Fruit fly (Drosophila melanogaster) whole organism, pupa: ENCODE measurements around the gene CG3246.

Experiments
- CG10348 ChIP-seq: fragments of 200-800 bp; sonication (Bioruptor generic); IDR thresholded peaks from 2 replicates; pipeline ENCODE4 v1.3.6; 2022; ENCODE audit warnings: missing biosample characterization, missing genetic modification characterization
- CG12605 ChIP-seq: fragments of 200-800 bp; sonication (Bioruptor generic); IDR thresholded peaks from 2 replicates; pipeline ENCODE4 v1.3.6; 2022; ENCODE audit warnings: missing biosample characterization, missing genetic modification characterization
- CG13204 ChIP-seq: fragments of 200-800 bp; sonication (Bioruptor generic); optimal IDR thresholded peaks from 2 replicates; lab custom pipeline; 2018; ENCODE audit warnings: missing biosample characterization, mild to moderate bottlenecking, missing genetic modification characterization, moderate library complexity
- CG14655 ChIP-seq: fragments of 200-800 bp; sonication (Bioruptor generic); optimal IDR thresholded peaks from 3 replicates; lab custom pipeline; 2017; ENCODE audit warnings: mild to moderate bottlenecking, missing biosample characterization, missing genetic modification reagents, missing genetic modification characterization
- CG15710 ChIP-seq: fragments of 200-800 bp; sonication (Bioruptor generic); optimal IDR thresholded peaks from 2 replicates; lab custom pipeline; 2018; ENCODE audit warnings: missing biosample characterization, mild to moderate bottlenecking, missing genetic modification characterization, moderate library complexity
- CG17806 ChIP-seq: fragments of 200-800 bp; sonication (Bioruptor generic); optimal IDR thresholded peaks from 2 replicates; lab custom pipeline; 2018; ENCODE audit warnings: missing biosample characterization, mild to moderate bottlenecking, missing genetic modification characterization, moderate library complexity
- CG32121 ChIP-seq: fragments of 200-800 bp; sonication (Bioruptor generic); IDR thresholded peaks from 2 replicates; pipeline ENCODE4 v1.3.6; 2022; ENCODE audit warnings: missing biosample characterization, missing genetic modification characterization
- CG34367 ChIP-seq: fragments of 200-800 bp; sonication (Bioruptor generic); optimal IDR thresholded peaks from 2 replicates; lab custom pipeline; 2018; ENCODE audit warnings: missing biosample characterization, mild to moderate bottlenecking, missing genetic modification characterization
- CG4496 ChIP-seq: fragments of 200-800 bp; sonication (Bioruptor generic); IDR thresholded peaks from 3 replicates; pipeline ENCODE4 v1.3.6; 2022; ENCODE audit warnings: missing biosample characterization, missing genetic modification characterization
- CG8159 ChIP-seq: fragments of 200-800 bp; sonication (Bioruptor generic); optimal IDR thresholded peaks from 3 replicates; lab custom pipeline; 2018; ENCODE audit warnings: missing biosample characterization, mild to moderate bottlenecking, missing genetic modification characterization, moderate library complexity
- CG8301 ChIP-seq: fragments of 200-800 bp; sonication (Bioruptor generic); optimal IDR thresholded peaks from 2 replicates; lab custom pipeline; 2018; ENCODE audit warnings: missing biosample characterization, mild to moderate bottlenecking, missing genetic modification characterization
- CG9948 ChIP-seq: fragments of 200-800 bp; sonication (Bioruptor generic); optimal IDR thresholded peaks from 2 replicates; lab custom pipeline; 2018; ENCODE audit warnings: missing biosample characterization, mild to moderate bottlenecking, missing genetic modification characterization, moderate library complexity
- D1 ChIP-seq: fragments of 200-800 bp; sonication (Bioruptor generic); optimal IDR thresholded peaks from 2 replicates; lab custom pipeline; 2018; ENCODE audit warnings: missing biosample characterization, mild to moderate bottlenecking, missing genetic modification characterization, moderate library complexity
- EcR ChIP-seq: fragments of 200-800 bp; sonication (Bioruptor generic); optimal IDR thresholded peaks from 3 replicates; lab custom pipeline; 2019; ENCODE audit warnings: missing biosample characterization, missing genetic modification characterization, mild to moderate bottlenecking, moderate library complexity, missing genetic modification reagents
- Ets98B ChIP-seq: fragments of 200-800 bp; sonication (Bioruptor generic); IDR thresholded peaks from 2 replicates; pipeline ENCODE4 v1.3.6; 2022; ENCODE audit warnings: missing biosample characterization, missing genetic modification characterization
- Pif1A ChIP-seq: fragments of 200-800 bp; sonication (Bioruptor generic); optimal IDR thresholded peaks from 3 replicates; lab custom pipeline; 2016; ENCODE audit warnings: missing biosample characterization, missing genetic modification characterization
- Pif1B ChIP-seq: fragments of 200-800 bp; sonication (Bioruptor generic); optimal IDR thresholded peaks from 3 replicates; lab custom pipeline; 2016; ENCODE audit warnings: missing biosample characterization, missing genetic modification characterization
- Snoo ChIP-seq: fragments of 200-800 bp; sonication (Bioruptor generic); optimal IDR thresholded peaks from 3 replicates; lab custom pipeline; 2017; ENCODE audit warnings: missing biosample characterization, mild to moderate bottlenecking, missing genetic modification characterization, inconsistent platforms
- fd96Ca ChIP-seq: fragments of 200-800 bp; sonication (Bioruptor generic); IDR thresholded peaks from 3 replicates; pipeline ENCODE4 v1.3.6; 2022; ENCODE audit warnings: missing biosample characterization, missing genetic modification characterization
- gl ChIP-seq: fragments of 200-800 bp; sonication (Bioruptor generic); optimal IDR thresholded peaks from 2 replicates; lab custom pipeline; 2018; ENCODE audit warnings: missing biosample characterization, mild to moderate bottlenecking, missing genetic modification characterization
- rn ChIP-seq: fragments of 200-800 bp; sonication (Bioruptor generic); IDR thresholded peaks from 2 replicates; pipeline ENCODE4 v1.3.6; 2022; ENCODE audit warnings: missing biosample characterization, missing genetic modification characterization

CG3246 gene

dm6 chr2L:3493475-3493874 lies 31.7 kb upstream of the CG3246 start:
- peak; percentile 48; the same call in 1 of the 2 replicates for TF ChIP-seq CG32121 (GFP tag; lab: Robert Waterston, UW)
- peak; percentile 33; the same call in 1 of the 2 replicates for TF ChIP-seq CG12605 (GFP tag; lab: Robert Waterston, UW)
- TF ChIP-seq CG8301 (tag; lab: Kevin White, UChicago) = peak; percentile 2
- no peak for TF ChIP-seq CG14655 (GFP tag; lab: Kevin White, UChicago)

DNA sequence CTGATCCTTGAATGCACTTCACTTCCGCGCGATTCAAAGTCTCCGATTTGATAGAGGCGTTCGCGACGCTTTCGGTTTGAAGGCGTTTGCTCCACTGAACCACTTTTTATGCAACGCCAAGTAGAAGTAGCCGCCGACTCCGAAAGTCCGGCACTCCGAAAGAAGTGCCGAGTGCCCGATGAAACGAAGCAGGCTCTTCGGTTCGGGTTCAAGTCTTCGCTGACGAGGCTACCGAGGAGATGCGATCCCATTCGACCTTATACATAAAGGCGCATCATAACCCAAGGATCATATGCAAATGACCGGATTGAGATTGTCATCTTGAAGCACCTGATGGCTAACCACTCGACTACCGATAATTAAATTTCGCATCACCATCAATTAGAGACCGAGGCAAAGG lies 29.2 kb upstream of the CG3246 start, which contains the start of gene CG15414:
Gene CG15414 (minus strand): TSS at position 101 of the 400 bp plus-strand sequence.
- TF ChIP-seq CG8159 (tag; lab: Kevin White, UChicago) (no peak), CG4496 (GFP tag; lab: Robert Waterston, UW) (peak; percentile 53; the same call in 2 of the 3 replicates)

dm6 chr2L:3485506-3485905 lies 23.8 kb upstream of the CG3246 start:
- 0 out of 3 replicates have a peak, but pooled peaks have one; percentile 41 for TF ChIP-seq CG4496 (GFP tag; lab: Robert Waterston, UW)
- peak; percentile 53; the same call in 1 of the 2 replicates for TF ChIP-seq CG12605 (GFP tag; lab: Robert Waterston, UW)
- peak; percentile 7; the same call in 1 of the 2 replicates for TF ChIP-seq Ets98B (GFP tag; lab: Robert Waterston, UW)
- peak; percentile 44 for TF ChIP-seq CG14655 (GFP tag; lab: Kevin White, UChicago)
- 0 out of 2 replicates have a peak, but pooled peaks have one; percentile 9 for TF ChIP-seq CG32121 (GFP tag; lab: Robert Waterston, UW)
- TF ChIP-seq rn = no peak
- TF ChIP-seq D1 = no peak
- TF ChIP-seq CG10348 (GFP tag; lab: Robert Waterston, UW) = no peak
- peak; percentile 40 for TF ChIP-seq CG8301 (tag; lab: Kevin White, UChicago)
- no peak for TF ChIP-seq CG9948 (tag; lab: Kevin White, UChicago)
- TF ChIP-seq fd96Ca (GFP tag; lab: Robert Waterston, UW) = 0 out of 3 replicates have a peak, but pooled peaks have one; percentile 27

DNA sequence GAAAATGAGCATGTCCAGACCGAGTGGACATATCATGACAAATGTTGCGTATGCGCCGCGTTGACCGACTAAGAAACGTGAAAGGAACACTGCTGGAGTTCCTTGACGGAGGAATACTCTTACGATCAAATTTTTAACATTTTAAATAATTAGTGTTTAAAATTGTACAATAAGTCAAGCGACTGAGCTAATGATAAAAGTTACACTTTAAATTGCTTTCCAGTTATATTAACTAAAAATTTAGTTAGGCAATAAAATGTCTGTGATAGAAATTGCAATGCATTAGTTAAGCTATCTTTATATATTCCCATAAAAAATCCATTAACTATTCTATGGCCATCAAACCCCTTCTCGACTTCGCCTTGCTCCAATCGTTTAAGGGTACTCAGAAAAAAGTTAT lies 23.0 kb upstream of the CG3246 start:
- no peak for TF ChIP-seq fd96Ca (GFP tag; lab: Robert Waterston, UW)
- TF ChIP-seq CG14655 (GFP tag; lab: Kevin White, UChicago) = peak; percentile 2

DNA sequence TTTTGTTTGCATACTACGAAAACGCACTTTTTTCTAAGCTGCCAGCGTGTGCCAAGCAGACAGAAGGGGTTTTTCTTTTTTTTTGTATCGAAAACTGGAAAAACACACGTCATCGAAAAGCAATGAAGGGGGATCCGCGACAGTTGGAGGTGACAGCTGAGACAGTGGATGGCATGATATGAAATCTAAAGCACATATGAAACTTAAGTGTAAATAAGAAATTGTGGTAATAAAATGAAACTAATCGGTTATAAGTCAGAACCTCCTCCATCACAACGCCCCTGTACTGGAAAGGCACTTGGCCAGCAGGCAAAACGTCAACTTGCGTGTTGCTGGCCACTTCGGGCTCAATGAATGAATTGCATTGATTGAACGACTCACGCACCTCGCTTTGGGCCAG lies 21.9 kb upstream of the CG3246 start:
- TF ChIP-seq CG10348 (GFP tag; lab: Robert Waterston, UW) (0 out of 2 replicates have a peak, but pooled peaks have one; percentile 18), CG32121 (GFP tag; lab: Robert Waterston, UW) (peak; percentile 44; the same call in 1 of the 2 replicates), Ets98B (GFP tag; lab: Robert Waterston, UW) (peak; percentile 35; the same call in 1 of the 2 replicates), D1 (no peak)

DNA sequence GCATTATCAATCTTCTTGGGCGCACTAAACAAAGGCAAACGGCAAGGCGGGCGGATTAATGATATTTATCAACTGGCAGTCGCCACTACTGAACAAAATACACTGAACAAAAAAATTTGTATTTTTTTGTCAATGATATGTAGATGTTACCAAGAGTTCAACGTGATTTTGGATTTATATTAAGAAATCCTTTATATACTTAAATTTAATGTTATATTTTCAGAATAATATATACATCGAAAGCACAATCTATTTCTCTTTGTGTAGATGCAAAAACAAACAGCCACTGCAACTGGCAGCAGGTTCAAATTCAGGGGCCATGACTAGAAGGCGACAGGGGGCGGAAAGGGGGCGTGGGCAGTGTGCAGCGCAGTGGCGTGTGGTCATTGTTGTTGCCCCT lies 21.0 kb upstream of the CG3246 start:
- TF ChIP-seq EcR (no peak), CG32121 (GFP tag; lab: Robert Waterston, UW) (peak; percentile 92), CG8301 (tag; lab: Kevin White, UChicago) (peak; percentile 71), D1 (no peak), CG9948 (tag; lab: Kevin White, UChicago) (peak; percentile 56), CG10348 (GFP tag; lab: Robert Waterston, UW) (peak; percentile 51; the same call in 1 of the 2 replicates), CG14655 (GFP tag; lab: Kevin White, UChicago) (peak; percentile 74), Pif1A (GFP tag; lab: Kevin White, UChicago) (peak; percentile 14), CG15710 (tag; lab: Kevin White, UChicago) (peak; percentile 72), gl (tag; lab: Kevin White, UChicago) (no peak), CG8159 (tag; lab: Kevin White, UChicago) (peak; percentile 73), Ets98B (GFP tag; lab: Robert Waterston, UW) (peak; percentile 82), rn (peak; percentile 54; the same call in 1 of the 2 replicates), CG34367 (no peak), Snoo (tag; lab: Kevin White, UChicago) (no peak), CG13204 (GFP tag; lab: Kevin White, UChicago) (no peak), CG4496 (GFP tag; lab: Robert Waterston, UW) (peak; percentile 83), fd96Ca (GFP tag; lab: Robert Waterston, UW) (peak; percentile 60; the same call in 1 of the 3 replicates), CG17806 (tag; lab: Kevin White, UChicago) (no peak), Pif1B (GFP tag; lab: Kevin White, UChicago) (peak; percentile 13), CG12605 (GFP tag; lab: Robert Waterston, UW) (peak; percentile 80)

dm6 chr2L:3482037-3482436 lies 20.3 kb upstream of the CG3246 start:
- peak; percentile 78 for TF ChIP-seq CG32121 (GFP tag; lab: Robert Waterston, UW)
- TF ChIP-seq CG9948 (tag; lab: Kevin White, UChicago) = no peak
- TF ChIP-seq CG4496 (GFP tag; lab: Robert Waterston, UW) = peak; percentile 78
- no peak for TF ChIP-seq fd96Ca (GFP tag; lab: Robert Waterston, UW)
- no peak for TF ChIP-seq D1
- peak; percentile 41 for TF ChIP-seq Pif1A (GFP tag; lab: Kevin White, UChicago)
- peak; percentile 88 for TF ChIP-seq Ets98B (GFP tag; lab: Robert Waterston, UW)
- TF ChIP-seq CG8301 (tag; lab: Kevin White, UChicago) = peak; percentile 76
- no peak; the same call in 1 of the 2 replicates for TF ChIP-seq CG12605 (GFP tag; lab: Robert Waterston, UW)
- TF ChIP-seq CG14655 (GFP tag; lab: Kevin White, UChicago) = peak; percentile 54
- no peak for TF ChIP-seq Snoo (tag; lab: Kevin White, UChicago)
- no peak for TF ChIP-seq rn
- no peak for TF ChIP-seq CG15710 (tag; lab: Kevin White, UChicago)
- no peak for TF ChIP-seq Pif1B (GFP tag; lab: Kevin White, UChicago)
- TF ChIP-seq EcR = no peak
- no peak for TF ChIP-seq gl (tag; lab: Kevin White, UChicago)
- TF ChIP-seq CG17806 (tag; lab: Kevin White, UChicago) = no peak
- no peak for TF ChIP-seq CG13204 (GFP tag; lab: Kevin White, UChicago)
- no peak for TF ChIP-seq CG34367
- peak; percentile 5 for TF ChIP-seq CG8159 (tag; lab: Kevin White, UChicago)
- TF ChIP-seq CG10348 (GFP tag; lab: Robert Waterston, UW) = no peak
